Fruit fly (Drosophila melanogaster) whole organism, adult: ENCODE results near the gene qless.

Source experiments
- CG12768 ChIP-seq: fragments of 200-800 bp; sonication (Bioruptor generic); optimal IDR thresholded peaks from 2 replicates; lab custom pipeline; 2017; ENCODE audit warnings: missing biosample characterization, missing genetic modification characterization, mild to moderate bottlenecking, moderate library complexity, missing genetic modification reagents
- CG33017 ChIP-seq: fragments of 200-800 bp; sonication (Bioruptor generic); optimal IDR thresholded peaks from 2 replicates; lab custom pipeline; 2018; ENCODE audit warnings: missing biosample characterization, mild to moderate bottlenecking, missing genetic modification characterization, moderate library complexity
- CG5204 ChIP-seq: fragments of 200-800 bp; sonication (Bioruptor generic); optimal IDR thresholded peaks from 2 replicates; lab custom pipeline; 2016; ENCODE audit warnings: missing biosample characterization, missing genetic modification characterization
- CG7045 ChIP-seq: fragments of 200-800 bp; sonication (Bioruptor generic); optimal IDR thresholded peaks from 2 replicates; lab custom pipeline; 2017; ENCODE audit warnings: missing biosample characterization, mild to moderate bottlenecking, missing genetic modification characterization
- CG7101 ChIP-seq: fragments of 200-800 bp; sonication (Bioruptor generic); optimal IDR thresholded peaks from 2 replicates; lab custom pipeline; 2018; ENCODE audit warnings: missing biosample characterization, mild to moderate bottlenecking, missing genetic modification characterization, moderate library complexity
- Clk ChIP-seq: fragments of 200-800 bp; sonication (Bioruptor generic); optimal IDR thresholded peaks from 2 replicates; lab custom pipeline; 2017; ENCODE audit warnings: missing biosample characterization, missing genetic modification characterization
- Hr96 ChIP-seq: fragments of 200-800 bp; sonication (Bioruptor generic); optimal IDR thresholded peaks from 2 replicates; lab custom pipeline; 2016; ENCODE audit warnings: missing biosample characterization, missing genetic modification characterization
- Mnt ChIP-seq: fragments of 200-800 bp; sonication (Bioruptor generic); optimal IDR thresholded peaks from 2 replicates; lab custom pipeline; 2016; ENCODE audit warnings: missing biosample characterization, mild to moderate bottlenecking, missing genetic modification characterization
- cnc ChIP-seq, 2 experiments: fragments of >200 bp; optimal IDR thresholded peaks; 2 replicates each; lab custom pipeline; 2017
- kay ChIP-seq: fragments of 200-800 bp; sonication (Bioruptor generic); peaks from one replicate; lab custom pipeline; 2016; ENCODE audit warnings: missing biosample characterization, missing genetic modification characterization, borderline replicate concordance
- ovo ChIP-seq: fragments of 200-800 bp; sonication (Bioruptor generic); optimal IDR thresholded peaks from 2 replicates; lab custom pipeline; 2016; ENCODE audit warnings: missing biosample characterization, missing genetic modification characterization

dm6 chr3R:31245785-31246184 is 6.6 kb downstream of the qless start:
- TF ChIP-seq Mnt (GFP tag; lab: Kevin White, UChicago) (no peak), Clk (GFP tag; lab: Kevin White, UChicago) (no peak), CG12768 (GFP tag; lab: Kevin White, UChicago) (no peak), CG33017 (tag; lab: Kevin White, UChicago) (no peak), kay (GFP tag; lab: Kevin White, UChicago) (no peak), CG7101 (no peak), CG5204 (GFP tag; lab: Kevin White, UChicago) (no peak), cnc (optimal IDR thresholded peaks at IDR 0.05; lab: Kevin White, UChicago) (no peak), Hr96 (GFP tag; lab: Kevin White, UChicago) (no peak), ovo (GFP tag; lab: Kevin White, UChicago) (no peak), CG7045 (GFP tag; lab: Kevin White, UChicago) (no peak)
